Worm (Caenorhabditis elegans) whole organism, L2 larva: ENCODE data around the gene ugtp-1.

Experiments used
- mdl-1 ChIP-seq, 2 experiments: fragments of 150-350 bp in 1 of 2; sonication (generic microtip) in 1 of 2; optimal IDR thresholded peaks; 2 replicates each; lab custom pipeline; 2017; ENCODE audit warnings: missing biosample characterization in 2 of 2, missing genetic modification characterization in 2 of 2
- nhr-11 ChIP-seq: fragments of 150-350 bp; optimal IDR thresholded peaks from 2 replicates; lab custom pipeline; 2014; ENCODE audit warnings: missing biosample characterization, missing genetic modification characterization

DNA sequence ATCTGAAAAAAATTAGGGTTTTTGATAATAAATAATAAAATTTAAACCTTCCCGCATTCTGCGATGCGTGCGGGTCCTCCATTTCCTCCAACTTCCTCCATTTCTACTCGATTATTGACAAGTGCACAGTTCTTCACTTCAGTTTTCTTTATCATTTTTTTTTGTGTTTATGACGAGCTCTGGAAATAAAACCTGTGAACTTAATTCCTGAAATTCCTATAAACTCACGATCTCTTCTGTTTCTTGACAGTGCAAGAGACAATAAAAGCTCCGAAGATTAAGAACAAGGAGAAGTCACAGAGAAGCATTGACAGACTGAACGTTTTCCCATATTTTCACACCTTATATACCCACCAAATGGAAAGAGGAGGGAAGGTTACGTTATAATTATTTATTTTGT lies 21.3 kb upstream of the ugtp-1 start, which contains the start of gene K02D10.3:
- no peak for TF ChIP-seq mdl-1 (tag; optimal IDR thresholded peaks at IDR 0.05; lab: Kevin White, UChicago)
- no peak for TF ChIP-seq nhr-11 (tag; lab: Kevin White, UChicago)
